5 fruit fly cellular contexts compared by ENCODE assay signal in genomic region chr3L:8360643-8361110, dm6.
A peak's percentile ranks its signal among the peaks of the same experiment; 100 is the strongest.
TF ChIP-seq lines count a peak whose summit lies in the region.

Idh (minus strand) TSS chr3L:8360906.

- TF ChIP-seq CTCF in whole organism, embryonic (GFP tag; optimal IDR thresholded peaks at IDR 0.05; lab: Kevin White, UChicago): no peak

TF ChIP-seq in whole organism, adult, 20 proteins besides CTCF, POLR2A, EP300 and RAD21 (continues in another document):
- TF ChIP-seq CG7045 (GFP tag; optimal IDR thresholded peaks at IDR 0.05; lab: Kevin White, UChicago) (no peak), CG7101 (tag; optimal IDR thresholded peaks at IDR 0.05; lab: Kevin White, UChicago) (peak; percentile 38), toe (GFP tag; optimal IDR thresholded peaks at IDR 0.05; lab: Kevin White, UChicago) (peak; percentile 46), kay (GFP tag; lab: Kevin White, UChicago; ENCODE audit: borderline replicate concordance) (no peak), CG33017 (tag; optimal IDR thresholded peaks at IDR 0.05; lab: Kevin White, UChicago) (peak; percentile 69), bab1 (GFP tag; optimal IDR thresholded peaks at IDR 0.05; lab: Kevin White, UChicago) (peak; percentile 80), Hr96 (GFP tag; optimal IDR thresholded peaks at IDR 0.05; lab: Kevin White, UChicago) (peak; percentile 41), cic (GFP tag; optimal IDR thresholded peaks at IDR 0.05; lab: Kevin White, UChicago) (peak; percentile 71), CG11617 (GFP tag; optimal IDR thresholded peaks at IDR 0.05; lab: Kevin White, UChicago) (peak; percentile 59), ovo (GFP tag; optimal IDR thresholded peaks at IDR 0.05; lab: Kevin White, UChicago) (peak; percentile 44), CG1620 (GFP tag; optimal IDR thresholded peaks at IDR 0.05; lab: Kevin White, UChicago) (peak; percentile 34), Mnt (GFP tag; optimal IDR thresholded peaks at IDR 0.05; lab: Kevin White, UChicago) (peak; percentile 63), Crg-1 (GFP tag; optimal IDR thresholded peaks at IDR 0.05; lab: Kevin White, UChicago) (peak; percentile 29), CG12768 (GFP tag; optimal IDR thresholded peaks at IDR 0.05; lab: Kevin White, UChicago) (peak; percentile 1), tj (GFP tag; optimal IDR thresholded peaks at IDR 0.05; lab: Kevin White, UChicago) (peak; percentile 71), CG5204 (GFP tag; optimal IDR thresholded peaks at IDR 0.05; lab: Kevin White, UChicago) (no peak), CG14711 (tag; optimal IDR thresholded peaks at IDR 0.05; lab: Kevin White, UChicago) (no peak), pad (GFP tag; optimal IDR thresholded peaks at IDR 0.05; lab: Kevin White, UChicago) (peak; percentile 36)

TF ChIP-seq in whole organism, embryonic, 481 proteins besides CTCF, POLR2A, EP300 and RAD21 (continues in another document):
- TF ChIP-seq Rfx (GFP tag; IDR thresholded peaks at IDR 0.05; lab: Robert Waterston, UW) (peak; percentile 52; the same call in 1 of the 2 replicates), Max (GFP tag; optimal IDR thresholded peaks at IDR 0.05; lab: Kevin White, UChicago) (no peak), CG9609 (GFP tag; optimal IDR thresholded peaks at IDR 0.05; lab: Kevin White, UChicago) (no peak), tio (GFP tag; optimal IDR thresholded peaks at IDR 0.05; lab: Kevin White, UChicago) (no peak), CG12769 (tag; optimal IDR thresholded peaks at IDR 0.05; lab: Kevin White, UChicago) (no peak), Nf-YB (GFP tag; optimal IDR thresholded peaks at IDR 0.05; lab: Kevin White, UChicago) (no peak), CG5953 (GFP tag; IDR thresholded peaks at IDR 0.05; lab: Robert Waterston, UW) (no peak), dmrt99B (tag; optimal IDR thresholded peaks at IDR 0.05; lab: Kevin White, UChicago) (peak; percentile 21), cg (GFP tag; optimal IDR thresholded peaks at IDR 0.05; lab: Kevin White, UChicago) (no peak), odd (GFP tag; optimal IDR thresholded peaks at IDR 0.05; lab: Kevin White, UChicago) (peak; percentile 29), CG15269 (tag; optimal IDR thresholded peaks at IDR 0.05; lab: Kevin White, UChicago) (peak; percentile 34), CG9817 (tag; optimal IDR thresholded peaks at IDR 0.05; lab: Kevin White, UChicago) (no peak), Asciz (GFP tag; optimal IDR thresholded peaks at IDR 0.05; lab: Kevin White, UChicago) (no peak), Mrtf (GFP tag; IDR thresholded peaks at IDR 0.05; lab: Robert Waterston, UW) (no peak), CG15073 (GFP tag; optimal IDR thresholded peaks at IDR 0.05; lab: Kevin White, UChicago) (no peak), TFAM (GFP tag; optimal IDR thresholded peaks at IDR 0.05; lab: Kevin White, UChicago) (no peak), Abd-B (GFP tag; optimal IDR thresholded peaks at IDR 0.05; lab: Kevin White, UChicago) (peak; percentile 13), dati (GFP tag; IDR thresholded peaks at IDR 0.05; lab: Robert Waterston, UW) (no peak), CG2202 (tag; optimal IDR thresholded peaks at IDR 0.05; lab: Kevin White, UChicago) (no peak), CG32772 (GFP tag; IDR thresholded peaks at IDR 0.05; lab: Robert Waterston, UW) (no peak)

TF ChIP-seq in whole organism, prepupa, 60 proteins besides CTCF, POLR2A, EP300 and RAD21 (continues in another document):
- TF ChIP-seq CG31627 (GFP tag; optimal IDR thresholded peaks at IDR 0.05; lab: Kevin White, UChicago) (no peak), Sox14 (GFP tag; optimal IDR thresholded peaks at IDR 0.05; lab: Kevin White, UChicago) (no peak), CG6276 (GFP tag; optimal IDR thresholded peaks at IDR 0.05; lab: Kevin White, UChicago) (peak; percentile 47), pdm3 (GFP tag; optimal IDR thresholded peaks at IDR 0.05; lab: Kevin White, UChicago) (no peak), Hr38 (GFP tag; optimal IDR thresholded peaks at IDR 0.05; lab: Kevin White, UChicago) (no peak), CG16779 (tag; optimal IDR thresholded peaks at IDR 0.05; lab: Kevin White, UChicago) (no peak), Met (GFP tag; optimal IDR thresholded peaks at IDR 0.05; lab: Kevin White, UChicago) (peak; percentile 20), CG1621 (tag; optimal IDR thresholded peaks at IDR 0.05; lab: Kevin White, UChicago) (no peak), salr (GFP tag; optimal IDR thresholded peaks at IDR 0.05; lab: Kevin White, UChicago) (no peak), CG15336 (GFP tag; IDR thresholded peaks at IDR 0.05; lab: Robert Waterston, UW) (peak; percentile 50; the same call in 1 of the 2 replicates), CG6792 (GFP tag; optimal IDR thresholded peaks at IDR 0.05; lab: Kevin White, UChicago) (no peak), spab (GFP tag; optimal IDR thresholded peaks at IDR 0.05; lab: Kevin White, UChicago) (no peak), CG9139 (GFP tag; optimal IDR thresholded peaks at IDR 0.05; lab: Kevin White, UChicago) (no peak), Eip93F (GFP tag; optimal IDR thresholded peaks at IDR 0.05; lab: Kevin White, UChicago) (no peak), achi (GFP tag; optimal IDR thresholded peaks at IDR 0.05; lab: Kevin White, UChicago) (no peak), fkh (GFP tag; optimal IDR thresholded peaks at IDR 0.05; lab: Kevin White, UChicago) (no peak), acj6 (GFP tag; optimal IDR thresholded peaks at IDR 0.05; lab: Kevin White, UChicago) (no peak), CG10631 (GFP tag; optimal IDR thresholded peaks at IDR 0.05; lab: Kevin White, UChicago) (no peak), Hr39 (GFP tag; optimal IDR thresholded peaks at IDR 0.05; lab: Kevin White, UChicago) (no peak), CG6854 (GFP tag; optimal IDR thresholded peaks at IDR 0.05; lab: Kevin White, UChicago) (peak; percentile 40)

TF ChIP-seq in whole organism, pupa, 21 proteins besides CTCF, POLR2A, EP300 and RAD21:
- TF ChIP-seq CG12605 (GFP tag; IDR thresholded peaks at IDR 0.05; lab: Robert Waterston, UW): peak; percentile 9; the same call in 1 of the 2 replicates
- peak; percentile 29; the same call in 1 of the 2 replicates for TF ChIP-seq Ets98B (GFP tag; IDR thresholded peaks at IDR 0.05; lab: Robert Waterston, UW)
- peak; percentile 13 for TF ChIP-seq Snoo (tag; optimal IDR thresholded peaks at IDR 0.05; lab: Kevin White, UChicago)
- TF ChIP-seq Pif1A (GFP tag; optimal IDR thresholded peaks at IDR 0.05; lab: Kevin White, UChicago): no peak
- no peak for TF ChIP-seq CG34367 (tag; optimal IDR thresholded peaks at IDR 0.05; lab: Kevin White, UChicago)
- TF ChIP-seq D1 (tag; optimal IDR thresholded peaks at IDR 0.05; lab: Kevin White, UChicago): peak; percentile 50
- TF ChIP-seq CG8301 (tag; optimal IDR thresholded peaks at IDR 0.05; lab: Kevin White, UChicago): peak; percentile 7
- TF ChIP-seq fd96Ca (GFP tag; IDR thresholded peaks at IDR 0.05; lab: Robert Waterston, UW): no peak; the same call in 2 of the 3 replicates
- no peak for TF ChIP-seq CG17806 (tag; optimal IDR thresholded peaks at IDR 0.05; lab: Kevin White, UChicago)
- TF ChIP-seq CG32121 (GFP tag; IDR thresholded peaks at IDR 0.05; lab: Robert Waterston, UW): no peak; the same call in 1 of the 2 replicates
- TF ChIP-seq CG4496 (GFP tag; IDR thresholded peaks at IDR 0.05; lab: Robert Waterston, UW): peak; percentile 7; the same call in 1 of the 3 replicates
- TF ChIP-seq CG8159 (tag; optimal IDR thresholded peaks at IDR 0.05; lab: Kevin White, UChicago): no peak
- TF ChIP-seq Pif1B (GFP tag; optimal IDR thresholded peaks at IDR 0.05; lab: Kevin White, UChicago): no peak
- TF ChIP-seq EcR (GFP tag; optimal IDR thresholded peaks at IDR 0.05; lab: Kevin White, UChicago): peak; percentile 17
- TF ChIP-seq rn (GFP tag; IDR thresholded peaks at IDR 0.05; lab: Robert Waterston, UW): no peak
- no peak for TF ChIP-seq CG10348 (GFP tag; IDR thresholded peaks at IDR 0.05; lab: Robert Waterston, UW)
- TF ChIP-seq gl (tag; optimal IDR thresholded peaks at IDR 0.05; lab: Kevin White, UChicago): no peak
- no peak for TF ChIP-seq CG9948 (tag; optimal IDR thresholded peaks at IDR 0.05; lab: Kevin White, UChicago)
- peak; percentile 15 for TF ChIP-seq CG14655 (GFP tag; optimal IDR thresholded peaks at IDR 0.05; lab: Kevin White, UChicago)
- no peak for TF ChIP-seq CG15710 (tag; optimal IDR thresholded peaks at IDR 0.05; lab: Kevin White, UChicago)
- TF ChIP-seq CG13204 (GFP tag; optimal IDR thresholded peaks at IDR 0.05; lab: Kevin White, UChicago): no peak
TF ChIP-seq in whole organism, pupa: peak in this region for 8.

TF ChIP-seq in whole organism, wandering third instar larva, 38 proteins besides CTCF, POLR2A, EP300 and RAD21 (continues in another document):
- TF ChIP-seq dl (GFP tag; optimal IDR thresholded peaks at IDR 0.05; lab: Kevin White, UChicago; ENCODE audit: insufficient read depth in 1 of 2, partially characterized antibody in 2 of 2) (peak in 1 of 2 experiments; percentile 31), CG32264 (GFP tag; optimal IDR thresholded peaks at IDR 0.05; lab: Kevin White, UChicago) (no peak), h (GFP tag; optimal IDR thresholded peaks at IDR 0.05; lab: Kevin White, UChicago) (peak; percentile 87), Dfd (GFP tag; optimal IDR thresholded peaks at IDR 0.05; lab: Kevin White, UChicago) (no peak), OdsH (GFP tag; optimal IDR thresholded peaks at IDR 0.05; lab: Kevin White, UChicago) (peak; percentile 29), tai (GFP tag; optimal IDR thresholded peaks at IDR 0.05; lab: Kevin White, UChicago) (no peak), rgr (GFP tag; optimal IDR thresholded peaks at IDR 0.05; lab: Kevin White, UChicago) (no peak), lola (GFP tag; optimal IDR thresholded peaks at IDR 0.05; lab: Kevin White, UChicago) (no peak), Dif (GFP tag; optimal IDR thresholded peaks at IDR 0.05; lab: Kevin White, UChicago; ENCODE audit: partially characterized antibody) (peak; percentile 86), HLH106 (tag; optimal IDR thresholded peaks at IDR 0.05; lab: Kevin White, UChicago) (peak; percentile 17), CrebA (GFP tag; optimal IDR thresholded peaks at IDR 0.05; lab: Kevin White, UChicago; ENCODE audit: borderline replicate concordance) (peak; percentile 19), Abd-B (GFP tag; optimal IDR thresholded peaks at IDR 0.05; lab: Kevin White, UChicago) (no peak), Sp1 (GFP tag; optimal IDR thresholded peaks at IDR 0.05; lab: Kevin White, UChicago) (peak; percentile 60), fru (GFP tag; optimal IDR thresholded peaks at IDR 0.05; lab: Kevin White, UChicago) (peak; percentile 65), Rel (GFP tag; optimal IDR thresholded peaks at IDR 0.05; lab: Kevin White, UChicago) (no peak), Rel (tag; optimal IDR thresholded peaks at IDR 0.05; lab: Kevin White, UChicago) (peak; percentile 22), Jra (GFP tag; optimal IDR thresholded peaks at IDR 0.05; lab: Kevin White, UChicago) (peak; percentile 76), Vsx2 (GFP tag; optimal IDR thresholded peaks at IDR 0.05; lab: Kevin White, UChicago; ENCODE audit: partially characterized antibody) (peak; percentile 92), foxo (GFP tag; optimal IDR thresholded peaks at IDR 0.05; lab: Kevin White, UChicago) (peak in 1 of 2 experiments; percentile 35), woc (GFP tag; optimal IDR thresholded peaks at IDR 0.05; lab: Kevin White, UChicago) (no peak), Hr83 (GFP tag; optimal IDR thresholded peaks at IDR 0.05; lab: Kevin White, UChicago; ENCODE audit: poor library complexity, severe bottlenecking) (peak; percentile 72), usp (GFP tag; optimal IDR thresholded peaks at IDR 0.05; lab: Kevin White, UChicago) (no peak)
